Fruit fly (Drosophila melanogaster) whole organism, embryonic: ENCODE data around the gene CG15330.

Experiments used
- Asciz ChIP-seq: fragments of 200-800 bp; sonication (Bioruptor generic); optimal IDR thresholded peaks from 2 replicates; lab custom pipeline; 2017; ENCODE audit warnings: missing biosample characterization, mild to moderate bottlenecking, missing genetic modification characterization, missing genetic modification reagents
- Awh ChIP-seq: fragments of 200-800 bp; sonication (Bioruptor generic); IDR thresholded peaks from 2 replicates; pipeline ENCODE4, ENCODE4 v1.3.6; 2022; ENCODE audit warnings: missing biosample characterization, missing genetic modification characterization
- CG1024 ChIP-seq: fragments of 200-800 bp; sonication (Bioruptor generic); IDR thresholded peaks from 2 replicates; pipeline ENCODE4 v1.3.6; 2022; ENCODE audit warnings: missing biosample characterization, missing genetic modification characterization
- CG10959 ChIP-seq: fragments of 200-800 bp; sonication (Bioruptor generic); IDR thresholded peaks from 2 replicates; pipeline ENCODE4 v1.3.6; 2022; ENCODE audit warnings: missing biosample characterization, missing genetic modification characterization
- CG11085 ChIP-seq: fragments of 200-800 bp; sonication (Bioruptor generic); IDR thresholded peaks from 2 replicates; pipeline ENCODE4 v1.3.6; 2022; ENCODE audit warnings: missing biosample characterization, missing genetic modification characterization
- CG12071 ChIP-seq: fragments of 200-800 bp; sonication (Bioruptor generic); optimal IDR thresholded peaks from 3 replicates; lab custom pipeline; 2018; ENCODE audit warnings: missing biosample characterization, mild to moderate bottlenecking, missing genetic modification characterization
- CG13296 ChIP-seq: fragments of 200-800 bp; sonication (Bioruptor generic); optimal IDR thresholded peaks from 3 replicates; lab custom pipeline; 2018; ENCODE audit warnings: missing biosample characterization, mild to moderate bottlenecking, missing genetic modification characterization
- CG14014 ChIP-seq: fragments of 200-800 bp; sonication (Bioruptor generic); IDR thresholded peaks from 2 replicates; pipeline ENCODE4 v1.3.6; 2022; ENCODE audit warnings: missing biosample characterization, missing genetic modification characterization
- CG16863 ChIP-seq: fragments of 200-800 bp; sonication (Bioruptor generic); optimal IDR thresholded peaks from 3 replicates; lab custom pipeline; 2016; ENCODE audit warnings: missing biosample characterization, missing genetic modification characterization
- CG17802 ChIP-seq: fragments of 200-800 bp; sonication (Bioruptor generic); optimal IDR thresholded peaks from 2 replicates; lab custom pipeline; 2018; ENCODE audit warnings: missing biosample characterization, mild to moderate bottlenecking, missing genetic modification characterization, moderate library complexity
- CG2129 ChIP-seq: fragments of 200-800 bp; sonication (Bioruptor generic); IDR thresholded peaks from 2 replicates; pipeline ENCODE4 v1.3.6; 2022; ENCODE audit warnings: missing biosample characterization, missing genetic modification characterization; ENCODE audit not compliant: partially characterized antibody
- CG2875 ChIP-seq: fragments of 200-800 bp; sonication (Bioruptor generic); optimal IDR thresholded peaks from 2 replicates; lab custom pipeline; 2017; ENCODE audit warnings: missing biosample characterization, mild to moderate bottlenecking, missing genetic modification characterization, missing genetic modification reagents
- CG34224 ChIP-seq: fragments of 200-800 bp; sonication (Bioruptor generic); IDR thresholded peaks from 3 replicates; pipeline ENCODE4 v1.3.6; 2022; ENCODE audit warnings: missing biosample characterization, missing genetic modification characterization; ENCODE audit not compliant: partially characterized antibody
- CG6175 ChIP-seq: fragments of 200-800 bp; sonication (Bioruptor generic); IDR thresholded peaks from 3 replicates; pipeline ENCODE4 v1.3.6; 2022; ENCODE audit warnings: missing biosample characterization, missing genetic modification characterization
- CG6765 ChIP-seq: fragments of 200-800 bp; sonication (Bioruptor generic); optimal IDR thresholded peaks from 3 replicates; lab custom pipeline; 2017; ENCODE audit warnings: missing biosample characterization, mild to moderate bottlenecking, missing genetic modification characterization
- CG6813 ChIP-seq: fragments of 200-800 bp; sonication (Bioruptor generic); optimal IDR thresholded peaks from 2 replicates; lab custom pipeline; 2017; ENCODE audit warnings: missing biosample characterization, missing genetic modification characterization, mild to moderate bottlenecking, moderate library complexity, missing genetic modification reagents
- CG8089 ChIP-seq: fragments of 200-800 bp; sonication (Bioruptor generic); optimal IDR thresholded peaks from 3 replicates; lab custom pipeline; 2016; ENCODE audit warnings: missing biosample characterization, missing genetic modification characterization
- CG9817 ChIP-seq: fragments of 200-800 bp; sonication (Bioruptor generic); optimal IDR thresholded peaks from 2 replicates; lab custom pipeline; 2018; ENCODE audit warnings: missing biosample characterization, mild to moderate bottlenecking, missing genetic modification characterization, moderate library complexity
- CHES-1-like ChIP-seq: fragments of 200-800 bp; sonication (Bioruptor generic); optimal IDR thresholded peaks from 2 replicates; lab custom pipeline; 2016; ENCODE audit warnings: missing biosample characterization, missing genetic modification characterization
- Dref ChIP-seq: fragments of 200-800 bp; sonication (Bioruptor generic); IDR thresholded peaks from 2 replicates; pipeline ENCODE4 v1.3.6; 2022; ENCODE audit warnings: missing biosample characterization, missing genetic modification characterization
- Fer1 ChIP-seq: fragments of 200-800 bp; sonication (Bioruptor generic); optimal IDR thresholded peaks from 2 replicates; lab custom pipeline; 2017; ENCODE audit warnings: missing biosample characterization, mild to moderate bottlenecking, missing genetic modification characterization
- Hey ChIP-seq: fragments of 200-800 bp; sonication (Bioruptor generic); optimal IDR thresholded peaks from 3 replicates; lab custom pipeline; 2018; ENCODE audit warnings: missing biosample characterization, mild to moderate bottlenecking, missing genetic modification characterization
- HmgD ChIP-seq: fragments of 200-800 bp; sonication (Bioruptor generic); optimal IDR thresholded peaks from 3 replicates; lab custom pipeline; 2016; ENCODE audit warnings: missing biosample characterization, missing genetic modification characterization
- Hr39 ChIP-seq: fragments of >200 bp; optimal IDR thresholded peaks from 2 replicates; lab custom pipeline; 2017
- MTF-1 ChIP-seq: fragments of 200-800 bp; sonication (Bioruptor generic); optimal IDR thresholded peaks from 2 replicates; lab custom pipeline; 2018; ENCODE audit warnings: missing biosample characterization, mild to moderate bottlenecking, missing genetic modification characterization, borderline replicate concordance
- NC2β ChIP-seq: fragments of 200-800 bp; sonication (Bioruptor generic); optimal IDR thresholded peaks from 2 replicates; lab custom pipeline; 2016; ENCODE audit warnings: missing biosample characterization, missing genetic modification characterization
- Spps ChIP-seq: fragments of 200-800 bp; sonication (Bioruptor generic); optimal IDR thresholded peaks from 2 replicates; lab custom pipeline; 2018; ENCODE audit warnings: missing biosample characterization, mild to moderate bottlenecking, missing genetic modification characterization
- Usf ChIP-seq: fragments of 200-800 bp; sonication (Bioruptor generic); optimal IDR thresholded peaks from 2 replicates; lab custom pipeline; 2017; ENCODE audit warnings: missing genotype, missing biosample characterization, missing genetic modification characterization
- amos ChIP-seq: fragments of 200-800 bp; sonication (Bioruptor generic); IDR thresholded peaks from 2 replicates; pipeline ENCODE4 v1.3.6; 2022; ENCODE audit warnings: missing biosample characterization, missing genetic modification characterization; ENCODE audit not compliant: partially characterized antibody
- bigmax ChIP-seq: fragments of 200-800 bp; sonication (Bioruptor generic); optimal IDR thresholded peaks from 2 replicates; lab custom pipeline; 2018; ENCODE audit warnings: missing biosample characterization, mild to moderate bottlenecking, missing genetic modification characterization
- btn ChIP-seq: fragments of 200-800 bp; sonication (Bioruptor generic); optimal IDR thresholded peaks from 2 replicates; lab custom pipeline; 2016; ENCODE audit warnings: missing biosample characterization, missing genetic modification characterization
- chinmo ChIP-seq: fragments of 200-800 bp; sonication (Bioruptor generic); IDR thresholded peaks from 4 replicates; pipeline ENCODE4 v1.3.6; 2022; ENCODE audit warnings: missing biosample characterization, missing genetic modification characterization; ENCODE audit not compliant: partially characterized antibody
- dm ChIP-seq: fragments of 200-800 bp; sonication (Bioruptor generic); optimal IDR thresholded peaks from 3 replicates; lab custom pipeline; 2016; ENCODE audit warnings: missing biosample characterization, missing genetic modification characterization
- fd64A ChIP-seq: fragments of 200-800 bp; sonication (Bioruptor generic); optimal IDR thresholded peaks from 3 replicates; lab custom pipeline; 2018; ENCODE audit warnings: missing biosample characterization, mild to moderate bottlenecking, missing genetic modification characterization
- gce ChIP-seq: fragments of 200-800 bp; sonication (Bioruptor generic); IDR thresholded peaks from 3 replicates; pipeline ENCODE4 v1.3.6; 2022; ENCODE audit warnings: missing biosample characterization, missing genetic modification characterization
- hb ChIP-seq: fragments of 200-800 bp; sonication (Bioruptor generic); IDR thresholded peaks from 3 replicates; pipeline ENCODE4 v1.3.6; 2022; ENCODE audit warnings: missing biosample characterization, missing genetic modification characterization; ENCODE audit not compliant: partially characterized antibody
- nau ChIP-seq: fragments of 200-800 bp; sonication (Bioruptor generic); optimal IDR thresholded peaks from 3 replicates; lab custom pipeline; 2017; ENCODE audit warnings: missing biosample characterization, mild to moderate bottlenecking, missing genetic modification characterization, missing genetic modification reagents
- nerfin-1 ChIP-seq: fragments of 200-800 bp; sonication (Bioruptor generic); optimal IDR thresholded peaks from 3 replicates; lab custom pipeline; 2019; ENCODE audit warnings: missing biosample characterization, mild to moderate bottlenecking, missing genetic modification characterization, moderate library complexity
- nmo ChIP-seq: fragments of 200-800 bp; sonication (Bioruptor generic); optimal IDR thresholded peaks from 2 replicates; lab custom pipeline; 2018; ENCODE audit warnings: missing biosample characterization, mild to moderate bottlenecking, missing genetic modification characterization, moderate library complexity
- otp ChIP-seq: fragments of 200-800 bp; sonication (Bioruptor generic); IDR thresholded peaks from 3 replicates; pipeline ENCODE4, ENCODE4 v1.3.6; 2022; ENCODE audit warnings: missing biosample characterization, missing genetic modification characterization
- pros ChIP-seq: fragments of 200-800 bp; sonication (Bioruptor generic); optimal IDR thresholded peaks from 3 replicates; lab custom pipeline; 2019; ENCODE audit warnings: missing biosample characterization, mild to moderate bottlenecking, missing genetic modification characterization, moderate library complexity
- sens-2 ChIP-seq: fragments of 200-800 bp; sonication (Bioruptor generic); IDR thresholded peaks from 2 replicates; pipeline ENCODE4 v1.3.6; 2022; ENCODE audit warnings: missing biosample characterization, missing genetic modification characterization
- sima ChIP-seq: fragments of 200-800 bp; sonication (Bioruptor generic); optimal IDR thresholded peaks from 2 replicates; lab custom pipeline; 2016; ENCODE audit warnings: missing biosample characterization, missing genetic modification characterization
- sqz ChIP-seq: fragments of 200-800 bp; sonication (Bioruptor generic); optimal IDR thresholded peaks from 3 replicates; lab custom pipeline; 2018; ENCODE audit warnings: missing biosample characterization, mild to moderate bottlenecking, missing genetic modification characterization
- unc-4 ChIP-seq: fragments of 200-800 bp; sonication (Bioruptor generic); IDR thresholded peaks from 2 replicates; pipeline ENCODE4 v1.3.6; 2022; ENCODE audit warnings: missing biosample characterization, missing genetic modification characterization; ENCODE audit not compliant: partially characterized antibody
- yki ChIP-seq: fragments of >200 bp; optimal IDR thresholded peaks from 3 replicates; lab custom pipeline; 2018
- zen2 ChIP-seq: fragments of 200-800 bp; sonication (Bioruptor generic); IDR thresholded peaks from 3 replicates; pipeline ENCODE4 v1.3.6; 2022; ENCODE audit warnings: missing biosample characterization, missing genetic modification characterization; ENCODE audit not compliant: partially characterized antibody
- zfh2 ChIP-seq: fragments of 200-800 bp; sonication (Bioruptor generic); optimal IDR thresholded peaks from 2 replicates; lab custom pipeline; 2016; ENCODE audit warnings: missing biosample characterization, missing genetic modification characterization

Gene CG15330

dm6 chrX:7908239-7909068 lies 47.4 kb upstream of the CG15330 start, which contains the start of the genes dpr14 and spidey (continued):
- TF ChIP-seq sima, result peak; percentile 47
- peak; percentile 79 for TF ChIP-seq Awh (GFP tag; lab: Robert Waterston, UW)
- peak; percentile 86 for TF ChIP-seq nerfin-1 (tag; lab: Kevin White, UChicago)
- TF ChIP-seq dm (GFP tag; lab: Kevin White, UChicago), result peak; percentile 74
- TF ChIP-seq CG6175, result peak; percentile 80
- TF ChIP-seq bigmax (GFP tag; lab: Kevin White, UChicago), result peak; percentile 36
- peak; percentile 52 for TF ChIP-seq HmgD (GFP tag; lab: Kevin White, UChicago)
- peak; percentile 92 for TF ChIP-seq CG6813 (GFP tag; lab: Kevin White, UChicago)
- peak; percentile 85 for TF ChIP-seq CG11085 (GFP tag; lab: Robert Waterston, UW)
- peak; percentile 89 for TF ChIP-seq CHES-1-like (GFP tag; lab: Kevin White, UChicago)
- TF ChIP-seq nau (GFP tag; lab: Kevin White, UChicago), result peak; percentile 87
- peak; percentile 83 for TF ChIP-seq NC2β (GFP tag; lab: Kevin White, UChicago)
- peak; percentile 64 for TF ChIP-seq CG10959 (GFP tag; lab: Robert Waterston, UW)
- peak; percentile 80 for TF ChIP-seq Spps (tag; lab: Kevin White, UChicago)
- no peak for TF ChIP-seq CG2129 (GFP tag; lab: Robert Waterston, UW)
- peak; percentile 91 for TF ChIP-seq CG9817 (tag; lab: Kevin White, UChicago)
- TF ChIP-seq zen2, result no peak
- TF ChIP-seq Fer1, result peak; percentile 95
- TF ChIP-seq Usf (GFP tag; lab: Kevin White, UChicago), result peak; percentile 64
- peak; percentile 82 for TF ChIP-seq zfh2 (GFP tag; lab: Kevin White, UChicago)
- peak; percentile 46; the same call in 1 of the 2 replicates for TF ChIP-seq sens-2 (GFP tag; lab: Robert Waterston, UW)
- peak; percentile 67 for TF ChIP-seq Hey (tag; lab: Kevin White, UChicago)
- peak; percentile 58 for TF ChIP-seq Dref
- TF ChIP-seq Asciz (GFP tag; lab: Kevin White, UChicago), result peak; percentile 77
- TF ChIP-seq CG13296 (GFP tag; lab: Kevin White, UChicago), result peak; percentile 92
- peak; percentile 88 for TF ChIP-seq CG16863 (GFP tag; lab: Kevin White, UChicago)
- peak; percentile 86 for TF ChIP-seq CG2875 (GFP tag; lab: Kevin White, UChicago)
- TF ChIP-seq hb (GFP tag; lab: Robert Waterston, UW), result no peak
- peak; percentile 74 for TF ChIP-seq fd64A (GFP tag; lab: Kevin White, UChicago)
- TF ChIP-seq CG14014, result peak; percentile 93
- peak; percentile 93 for TF ChIP-seq nmo (GFP tag; lab: Kevin White, UChicago)
- TF ChIP-seq Hr39 (lab: Kevin White, UChicago), result no peak
- peak; percentile 90 for TF ChIP-seq CG6765
- peak; percentile 66 for TF ChIP-seq CG17802
- TF ChIP-seq btn (GFP tag; lab: Kevin White, UChicago), result peak; percentile 77
- TF ChIP-seq MTF-1 (GFP tag; lab: Kevin White, UChicago), result peak; percentile 72
- TF ChIP-seq CG12071 (GFP tag; lab: Kevin White, UChicago), result peak; percentile 92
- peak; percentile 61 for TF ChIP-seq CG1024
- TF ChIP-seq otp (GFP tag; lab: Robert Waterston, UW), result peak; percentile 48; the same call in 1 of the 3 replicates
- peak; percentile 75 for TF ChIP-seq CG8089
- TF ChIP-seq amos, result peak; percentile 22; the same call in 1 of the 2 replicates
- peak; percentile 75; the same call in 1 of the 3 replicates for TF ChIP-seq gce (GFP tag; lab: Robert Waterston, UW)
- no peak for TF ChIP-seq yki (lab: Kevin White, UChicago)
- 0 out of 4 replicates have a peak, but pooled peaks have one; percentile 36 for TF ChIP-seq chinmo
- TF ChIP-seq sqz (GFP tag; lab: Kevin White, UChicago), result peak; percentile 81
- peak; percentile 42 for TF ChIP-seq unc-4
- peak; percentile 78 for TF ChIP-seq pros
- TF ChIP-seq CG34224 (GFP tag; lab: Robert Waterston, UW), result peak; percentile 46; the same call in 1 of the 3 replicates
